Worm (Caenorhabditis elegans): Measurements from ENCODE around the gene C05D10.4.

The C05D10.4 gene

DNA sequence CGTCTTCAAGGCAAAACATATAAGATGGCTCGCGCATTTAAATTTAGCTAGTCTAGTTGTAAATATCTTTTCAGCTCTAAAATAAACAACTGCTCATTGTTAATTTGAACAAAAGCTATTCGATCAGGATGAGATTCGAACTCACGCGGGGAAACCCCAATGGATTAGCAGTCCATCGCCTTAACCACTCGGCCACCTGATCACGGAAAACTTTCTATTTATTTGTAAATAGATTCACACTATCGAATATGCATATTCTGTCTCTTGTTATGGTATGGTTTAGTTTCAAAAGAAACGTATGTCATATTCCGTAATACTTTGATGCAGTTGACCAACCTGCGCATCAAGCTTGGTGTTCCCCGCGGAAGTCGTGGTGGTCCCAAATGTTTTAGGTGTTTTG is 46.5 kb downstream of the C05D10.4 start:
- TF ChIP-seq sox-2 (GFP tag; IDR thresholded peaks at IDR 0.05) = no peak
- no peak for TF ChIP-seq npax-4 (tag; optimal IDR thresholded peaks at IDR 0.05)
- TF ChIP-seq ztf-16 (tag; optimal IDR thresholded peaks at IDR 0.05) = no peak
- no peak for TF ChIP-seq ceh-2 (tag; optimal IDR thresholded peaks at IDR 0.05)
- no peak for TF ChIP-seq unc-3 (GFP tag; conservative IDR thresholded peaks at IDR 0.05)
- TF ChIP-seq unc-3 (tag; optimal IDR thresholded peaks at IDR 0.05) = no peak
- TF ChIP-seq ceh-19 (GFP tag; optimal IDR thresholded peaks at IDR 0.05) = no peak
- no peak for TF ChIP-seq unc-42 (tag; optimal IDR thresholded peaks at IDR 0.05)

DNA sequence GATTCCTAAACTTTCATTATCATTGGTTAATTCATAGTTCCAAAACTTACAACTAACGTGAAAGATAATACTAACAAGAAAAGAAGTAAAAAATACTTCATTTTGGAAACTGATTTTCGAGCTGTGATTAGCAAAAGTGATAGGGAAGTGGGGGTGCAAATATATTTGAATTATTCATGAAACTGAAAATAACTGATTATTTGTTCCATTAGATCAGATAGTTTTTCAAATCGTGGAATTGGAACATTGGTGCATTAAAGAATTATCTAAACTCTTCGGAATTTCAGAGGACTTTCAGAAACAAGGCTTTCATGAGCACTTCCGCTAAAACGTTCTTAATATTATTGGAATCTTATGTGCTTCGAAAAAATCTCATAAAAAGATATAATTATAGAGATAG is 47.0 kb downstream of the C05D10.4 start, which contains the start of gene F40H6.5:
Gene F40H6.5, minus strand, starts transcription at position 101 of the 400 bp plus-strand sequence.
- TF ChIP-seq K02D7.2 (tag; optimal IDR thresholded peaks at IDR 0.05) (no peak), pros-1 (tag; optimal IDR thresholded peaks at IDR 0.05) (no peak), dve-1 (tag; optimal IDR thresholded peaks at IDR 0.05) (no peak), tbx-7 (tag; optimal IDR thresholded peaks at IDR 0.05) (no peak), pax-1 (tag; optimal IDR thresholded peaks at IDR 0.05) (no peak), T23F11.4 (GFP tag; optimal IDR thresholded peaks at IDR 0.05) (no peak)

DNA sequence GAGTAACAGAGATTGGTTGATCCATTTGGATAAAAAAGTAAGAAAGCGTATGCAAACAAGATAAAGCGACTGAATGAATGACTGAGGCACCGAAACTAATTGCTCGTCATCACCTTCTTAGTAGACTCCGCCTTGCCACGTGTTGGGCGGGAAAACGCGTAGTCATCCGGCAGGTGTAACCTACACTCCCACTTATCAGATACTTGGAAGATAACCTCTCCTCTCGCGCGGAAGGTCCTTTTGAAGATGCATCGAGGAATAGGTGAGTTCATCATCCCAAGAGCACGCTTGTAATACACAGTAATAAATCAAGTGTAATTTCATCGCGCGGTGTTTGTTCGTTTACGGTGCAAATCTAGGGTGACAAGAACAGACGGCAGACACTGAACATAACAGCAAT is 55.8 kb downstream of the C05D10.4 start, which contains the start of gene tbx-11:
Gene tbx-11, minus strand, starts transcription at position 101 of the 400 bp plus-strand sequence.
- TF ChIP-seq ama-1 (optimal IDR thresholded peaks at IDR 0.05) = no peak
- TF ChIP-seq elt-2 (tag; optimal IDR thresholded peaks at IDR 0.05) = peak; percentile 57

DNA sequence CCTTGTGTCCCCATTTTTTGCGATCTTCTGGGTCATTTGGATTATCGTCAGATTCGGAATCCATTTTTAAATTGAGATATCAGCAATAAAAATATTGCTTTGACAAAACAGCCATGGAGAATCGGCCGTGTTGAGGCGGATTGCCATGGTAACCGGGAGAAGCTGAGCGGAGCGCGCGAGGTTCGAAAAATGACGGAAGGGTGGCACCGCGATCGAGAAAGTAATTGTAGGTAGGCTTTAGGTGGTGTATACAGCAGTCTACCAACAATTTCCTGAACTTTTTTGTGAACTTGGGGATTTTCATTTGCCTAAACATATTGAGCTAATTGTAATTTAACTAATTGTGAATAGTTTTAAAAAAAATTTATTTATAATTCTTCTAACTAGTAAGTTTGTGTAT is 63.3 kb downstream of the C05D10.4 start, which contains the start of gene ift-139:
Gene ift-139, minus strand, starts transcription at position 101 of the 400 bp plus-strand sequence.
- TF ChIP-seq pat-9 (tag; optimal IDR thresholded peaks at IDR 0.05) (no peak), K09A11.1 (tag; optimal IDR thresholded peaks at IDR 0.05; ENCODE audit: insufficient read depth) (no peak), ceh-9 (tag; optimal IDR thresholded peaks at IDR 0.05) (no peak), gmeb-2 (tag; optimal IDR thresholded peaks at IDR 0.05) (no peak), madf-2 (tag; optimal IDR thresholded peaks at IDR 0.05) (no peak), sox-4 (tag; optimal IDR thresholded peaks at IDR 0.05) (no peak)
